Fruit fly (Drosophila melanogaster): Measurements from ENCODE around the gene Ankle2.

Ankle2 gene

DNA sequence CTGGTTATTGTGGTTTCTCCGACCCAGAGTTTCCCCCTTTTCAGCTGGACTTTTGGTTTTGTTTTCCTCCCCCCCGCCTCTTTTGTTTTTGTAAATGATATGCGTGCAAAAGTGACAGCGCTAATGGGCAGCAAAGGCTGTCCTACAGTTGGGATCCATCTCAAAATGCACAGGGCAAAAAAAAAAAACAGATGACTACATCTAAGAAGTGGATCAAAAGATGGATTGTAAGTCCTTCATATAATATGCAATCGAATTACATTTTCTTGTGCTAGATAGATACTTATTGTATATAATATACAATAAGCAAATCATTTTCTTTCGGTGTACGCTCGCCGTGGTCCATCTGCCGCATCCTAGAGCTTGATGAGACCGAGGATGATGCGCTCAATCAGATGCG, 36.3 kb downstream of the Ankle2 start:
- no peak for TF ChIP-seq Ets98B (GFP tag; IDR thresholded peaks at IDR 0.05)
- no peak for TF ChIP-seq CG4496 (GFP tag; IDR thresholded peaks at IDR 0.05)
- no peak for TF ChIP-seq CG13204 (GFP tag; optimal IDR thresholded peaks at IDR 0.05)
- TF ChIP-seq CG10348 (GFP tag; IDR thresholded peaks at IDR 0.05): no peak
- peak; percentile 71 for TF ChIP-seq CG15710 (tag; optimal IDR thresholded peaks at IDR 0.05)
- peak; percentile 35 for TF ChIP-seq Snoo (tag; optimal IDR thresholded peaks at IDR 0.05)
- peak; percentile 48 for TF ChIP-seq gl (tag; optimal IDR thresholded peaks at IDR 0.05)
- TF ChIP-seq CG12605 (GFP tag; IDR thresholded peaks at IDR 0.05): 0 out of 2 replicates have a peak, but pooled peaks have one; percentile 30
- TF ChIP-seq CG34367 (tag; optimal IDR thresholded peaks at IDR 0.05): peak; percentile 71
- peak; percentile 19 for TF ChIP-seq CG14655 (GFP tag; optimal IDR thresholded peaks at IDR 0.05)
- TF ChIP-seq Pif1B (GFP tag; optimal IDR thresholded peaks at IDR 0.05): peak; percentile 71
- peak; percentile 73 for TF ChIP-seq Pif1A (GFP tag; optimal IDR thresholded peaks at IDR 0.05)
- peak; percentile 67 for TF ChIP-seq CG9948 (tag; optimal IDR thresholded peaks at IDR 0.05)
- TF ChIP-seq EcR (GFP tag; optimal IDR thresholded peaks at IDR 0.05): no peak
- 0 out of 2 replicates have a peak, but pooled peaks have one; percentile 32 for TF ChIP-seq rn (GFP tag; IDR thresholded peaks at IDR 0.05)
- peak; percentile 77 for TF ChIP-seq CG8159 (tag; optimal IDR thresholded peaks at IDR 0.05)
- TF ChIP-seq CG8301 (tag; optimal IDR thresholded peaks at IDR 0.05): peak; percentile 17
- TF ChIP-seq CG17806 (tag; optimal IDR thresholded peaks at IDR 0.05): peak; percentile 75
- TF ChIP-seq fd96Ca (GFP tag; IDR thresholded peaks at IDR 0.05): 0 out of 3 replicates have a peak, but pooled peaks have one; percentile 27
- no peak for TF ChIP-seq CG32121 (GFP tag; IDR thresholded peaks at IDR 0.05)
- TF ChIP-seq D1 (tag; optimal IDR thresholded peaks at IDR 0.05): peak; percentile 26

DNA sequence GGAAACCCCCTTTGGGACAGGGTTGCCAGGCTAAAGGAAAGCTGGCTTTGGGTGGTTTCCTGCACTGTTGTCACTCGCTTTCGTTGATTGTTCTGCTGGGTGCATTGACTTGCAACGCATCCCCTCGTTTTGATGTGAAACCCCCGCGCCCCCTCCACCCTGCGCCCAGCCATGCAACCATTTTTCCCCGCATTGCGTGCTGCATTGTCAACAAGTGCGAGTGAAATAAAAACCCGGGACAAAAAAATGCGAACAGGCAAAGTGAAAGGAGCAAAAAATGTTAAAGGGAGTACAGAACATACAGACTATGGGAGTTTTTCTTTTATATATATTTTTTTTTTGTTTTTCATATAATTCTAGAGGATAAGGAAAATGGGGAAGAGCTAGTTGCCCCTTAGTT, 40.6 kb downstream of the Ankle2 start:
- TF ChIP-seq D1 (tag; optimal IDR thresholded peaks at IDR 0.05) (no peak), CG10348 (GFP tag; IDR thresholded peaks at IDR 0.05) (no peak), EcR (GFP tag; optimal IDR thresholded peaks at IDR 0.05) (peak; percentile 81), CG4496 (GFP tag; IDR thresholded peaks at IDR 0.05) (no peak)

DNA sequence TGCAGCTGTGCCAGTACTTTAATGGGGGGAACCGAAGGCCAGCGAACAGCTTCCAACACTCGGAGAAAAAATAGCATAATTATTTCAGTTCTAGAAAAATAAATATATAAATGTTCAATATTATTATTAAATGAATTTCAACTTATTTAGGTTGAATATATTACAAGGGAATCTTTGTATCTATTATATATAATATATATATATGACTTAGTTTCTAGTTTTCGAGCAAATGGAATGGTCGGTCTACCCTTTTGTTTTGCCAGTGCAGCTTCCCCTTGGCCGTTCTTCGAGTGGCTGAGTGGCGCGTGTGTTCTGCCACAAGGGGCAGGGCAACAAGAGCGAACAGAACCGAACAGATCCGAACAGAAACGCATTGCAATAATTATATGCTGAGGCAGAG, 41.8 kb downstream of the Ankle2 start:
- peak; percentile 29 for TF ChIP-seq Pif1B (GFP tag; optimal IDR thresholded peaks at IDR 0.05)
- TF ChIP-seq Pif1A (GFP tag; optimal IDR thresholded peaks at IDR 0.05): peak; percentile 30
- no peak for TF ChIP-seq gl (tag; optimal IDR thresholded peaks at IDR 0.05)
- TF ChIP-seq CG10348 (GFP tag; IDR thresholded peaks at IDR 0.05): no peak
- peak; percentile 52 for TF ChIP-seq CG34367 (tag; optimal IDR thresholded peaks at IDR 0.05)
- TF ChIP-seq CG32121 (GFP tag; IDR thresholded peaks at IDR 0.05): no peak
- TF ChIP-seq CG17806 (tag; optimal IDR thresholded peaks at IDR 0.05): peak; percentile 75
- TF ChIP-seq rn (GFP tag; IDR thresholded peaks at IDR 0.05): no peak
- TF ChIP-seq Ets98B (GFP tag; IDR thresholded peaks at IDR 0.05): peak; percentile 18; the same call in 1 of the 2 replicates
- TF ChIP-seq Snoo (tag; optimal IDR thresholded peaks at IDR 0.05): peak; percentile 32
- no peak for TF ChIP-seq CG12605 (GFP tag; IDR thresholded peaks at IDR 0.05)
- TF ChIP-seq CG13204 (GFP tag; optimal IDR thresholded peaks at IDR 0.05): peak; percentile 38
- no peak for TF ChIP-seq EcR (GFP tag; optimal IDR thresholded peaks at IDR 0.05)
- peak; percentile 33 for TF ChIP-seq CG8301 (tag; optimal IDR thresholded peaks at IDR 0.05)
- peak; percentile 29; the same call in 1 of the 3 replicates for TF ChIP-seq CG4496 (GFP tag; IDR thresholded peaks at IDR 0.05)
- TF ChIP-seq CG14655 (GFP tag; optimal IDR thresholded peaks at IDR 0.05): peak; percentile 66
- TF ChIP-seq D1 (tag; optimal IDR thresholded peaks at IDR 0.05): peak; percentile 55
- TF ChIP-seq fd96Ca (GFP tag; IDR thresholded peaks at IDR 0.05): no peak; the same call in 2 of the 3 replicates
- peak; percentile 78 for TF ChIP-seq CG8159 (tag; optimal IDR thresholded peaks at IDR 0.05)
- peak; percentile 64 for TF ChIP-seq CG9948 (tag; optimal IDR thresholded peaks at IDR 0.05)
- peak; percentile 72 for TF ChIP-seq CG15710 (tag; optimal IDR thresholded peaks at IDR 0.05)

DNA sequence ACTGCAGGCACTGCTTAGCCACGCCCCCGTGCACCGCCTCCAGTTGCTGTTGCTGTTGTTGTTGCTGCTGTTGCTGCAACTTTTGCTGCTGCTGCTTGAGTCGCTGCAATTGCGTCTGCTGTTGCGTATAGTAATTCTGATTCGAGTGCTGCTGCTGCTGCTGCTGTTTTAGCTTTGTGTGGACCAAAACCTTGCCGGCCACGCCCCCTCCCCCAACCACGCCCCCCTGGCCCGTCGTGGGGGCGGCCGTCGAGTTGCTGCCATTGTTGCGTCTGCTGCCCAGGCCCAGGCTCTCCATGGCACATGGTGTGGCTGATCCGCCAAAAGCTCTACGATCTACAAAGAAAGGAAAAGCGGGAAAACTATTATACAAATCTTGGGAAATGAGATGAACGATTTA, 44.7 kb downstream of the Ankle2 start:
- TF ChIP-seq CG10348 (GFP tag; IDR thresholded peaks at IDR 0.05): no peak
- no peak for TF ChIP-seq Pif1B (GFP tag; optimal IDR thresholded peaks at IDR 0.05)

DNA sequence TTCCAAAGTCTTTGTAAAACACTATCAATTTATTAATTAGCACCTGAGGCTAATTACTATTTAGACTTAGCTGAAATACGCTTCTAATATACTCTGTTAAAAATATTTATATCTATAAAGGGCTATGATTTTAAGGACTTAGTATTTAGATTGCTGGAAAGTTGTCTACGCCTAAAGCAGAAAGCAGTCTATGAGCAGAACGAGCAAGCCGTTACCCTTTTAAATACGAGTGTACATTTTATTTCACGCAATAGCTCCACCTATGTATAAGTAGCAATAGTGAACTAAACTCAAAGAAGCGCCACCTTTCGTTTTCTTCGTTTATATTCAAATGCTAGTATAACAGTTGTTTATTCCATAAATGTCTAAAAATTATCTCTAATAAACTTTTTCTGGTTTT, 46.9 kb downstream of the Ankle2 start:
- TF ChIP-seq D1 (tag; optimal IDR thresholded peaks at IDR 0.05) (no peak), CG4496 (GFP tag; IDR thresholded peaks at IDR 0.05) (no peak), CG10348 (GFP tag; IDR thresholded peaks at IDR 0.05) (no peak), CG9948 (tag; optimal IDR thresholded peaks at IDR 0.05) (no peak), Snoo (tag; optimal IDR thresholded peaks at IDR 0.05) (no peak)

DNA sequence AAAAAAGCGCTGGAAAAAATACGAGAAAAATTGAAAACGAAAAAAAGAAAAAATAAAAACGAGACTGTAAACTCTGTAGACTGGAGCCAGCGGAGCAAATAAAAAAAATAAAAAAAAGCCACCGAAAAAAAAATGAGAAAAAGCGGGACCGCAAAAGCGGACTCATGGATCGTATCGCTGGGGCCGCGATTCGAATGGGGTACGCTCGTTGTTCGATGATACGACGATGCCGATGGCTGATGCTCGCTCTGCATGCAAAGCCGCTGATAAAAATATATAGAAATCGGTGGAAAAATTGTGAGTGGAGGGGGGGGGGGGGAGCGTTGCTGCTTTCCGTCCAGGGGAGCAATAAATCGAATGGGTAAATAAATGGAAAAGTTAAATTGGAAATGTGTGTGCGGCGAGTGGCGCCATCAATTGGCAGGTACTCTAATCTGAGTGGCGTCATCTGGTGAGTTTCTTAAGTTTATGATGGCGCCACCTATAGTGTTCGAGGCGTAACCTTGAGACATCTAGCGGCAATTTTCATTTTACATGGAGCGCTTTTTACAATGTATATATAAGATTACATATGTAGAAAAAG, 47.4 kb downstream of the Ankle2 start:
- TF ChIP-seq D1 (tag; optimal IDR thresholded peaks at IDR 0.05) (peak; percentile 84), Snoo (tag; optimal IDR thresholded peaks at IDR 0.05) (peak; percentile 97), CG8159 (tag; optimal IDR thresholded peaks at IDR 0.05) (peak; percentile 92), CG12605 (GFP tag; IDR thresholded peaks at IDR 0.05) (peak; percentile 100), CG14655 (GFP tag; optimal IDR thresholded peaks at IDR 0.05) (peak; percentile 96), CG13204 (GFP tag; optimal IDR thresholded peaks at IDR 0.05) (peak; percentile 100), EcR (GFP tag; optimal IDR thresholded peaks at IDR 0.05) (peak; percentile 84), rn (GFP tag; IDR thresholded peaks at IDR 0.05) (peak; percentile 92), Ets98B (GFP tag; IDR thresholded peaks at IDR 0.05) (peak; percentile 98), CG34367 (tag; optimal IDR thresholded peaks at IDR 0.05) (peak; percentile 89), CG10348 (GFP tag; IDR thresholded peaks at IDR 0.05) (no peak), CG32121 (GFP tag; IDR thresholded peaks at IDR 0.05) (peak; percentile 97), gl (tag; optimal IDR thresholded peaks at IDR 0.05) (peak; percentile 98), CG4496 (GFP tag; IDR thresholded peaks at IDR 0.05) (peak; percentile 97), Pif1A (GFP tag; optimal IDR thresholded peaks at IDR 0.05) (peak; percentile 99), CG17806 (tag; optimal IDR thresholded peaks at IDR 0.05) (peak; percentile 91), CG9948 (tag; optimal IDR thresholded peaks at IDR 0.05) (peak; percentile 86), fd96Ca (GFP tag; IDR thresholded peaks at IDR 0.05) (peak; percentile 95), CG8301 (tag; optimal IDR thresholded peaks at IDR 0.05) (peak; percentile 92), CG15710 (tag; optimal IDR thresholded peaks at IDR 0.05) (peak; percentile 96), Pif1B (GFP tag; optimal IDR thresholded peaks at IDR 0.05) (peak; percentile 99)
